Fruit fly (Drosophila melanogaster) whole organism, embryonic: ENCODE data around the gene Gdi.

Experiments used
- C15 ChIP-seq: fragments of 200-800 bp; sonication (Bioruptor generic); IDR thresholded peaks from 3 replicates; pipeline ENCODE4 v1.3.6; 2022; ENCODE audit warnings: missing biosample characterization, missing genetic modification characterization
- CG10209 ChIP-seq: fragments of 200-800 bp; sonication (Bioruptor generic); optimal IDR thresholded peaks from 3 replicates; lab custom pipeline; 2017; ENCODE audit warnings: missing biosample characterization, mild to moderate bottlenecking, missing genetic modification characterization, missing genetic modification reagents
- CG10431 ChIP-seq: fragments of 200-800 bp; sonication (Bioruptor generic); optimal IDR thresholded peaks from 3 replicates; lab custom pipeline; 2018; ENCODE audit warnings: missing biosample characterization, mild to moderate bottlenecking, missing genetic modification characterization
- CG10462 ChIP-seq: fragments of 200-800 bp; sonication (Bioruptor generic); optimal IDR thresholded peaks from 2 replicates; lab custom pipeline; 2016; ENCODE audit warnings: missing biosample characterization, missing genetic modification characterization
- CG12155 ChIP-seq: fragments of 200-800 bp; sonication (Bioruptor generic); optimal IDR thresholded peaks from 3 replicates; lab custom pipeline; 2016; ENCODE audit warnings: missing biosample characterization, missing genetic modification characterization
- CG12219 ChIP-seq: fragments of 200-800 bp; sonication (Bioruptor generic); optimal IDR thresholded peaks from 3 replicates; lab custom pipeline; 2018; ENCODE audit warnings: missing biosample characterization, mild to moderate bottlenecking, missing genetic modification characterization
- CG1233 ChIP-seq: fragments of 200-800 bp; sonication (Bioruptor generic); optimal IDR thresholded peaks from 4 replicates; lab custom pipeline; 2018; ENCODE audit warnings: missing biosample characterization, mild to moderate bottlenecking, missing genetic modification characterization
- CG13296 ChIP-seq: fragments of 200-800 bp; sonication (Bioruptor generic); optimal IDR thresholded peaks from 3 replicates; lab custom pipeline; 2018; ENCODE audit warnings: missing biosample characterization, mild to moderate bottlenecking, missing genetic modification characterization
- CG13894 ChIP-seq: fragments of 200-800 bp; sonication (Bioruptor generic); optimal IDR thresholded peaks from 3 replicates; lab custom pipeline; 2018; ENCODE audit warnings: missing biosample characterization, mild to moderate bottlenecking, missing genetic modification characterization, moderate library complexity
- CG14441 ChIP-seq: fragments of 200-800 bp; sonication (Bioruptor generic); IDR thresholded peaks from 2 replicates; pipeline ENCODE4 v1.3.6; 2022; ENCODE audit warnings: missing biosample characterization, missing genetic modification characterization
- CG15601 ChIP-seq: fragments of 200-800 bp; sonication (Bioruptor generic); optimal IDR thresholded peaks from 3 replicates; lab custom pipeline; 2019; ENCODE audit warnings: missing biosample characterization, mild to moderate bottlenecking, missing genetic modification characterization, moderate library complexity
- CG17612 ChIP-seq: fragments of 200-800 bp; sonication (Bioruptor generic); IDR thresholded peaks from 2 replicates; pipeline ENCODE4 v1.3.6; 2022; ENCODE audit warnings: missing biosample characterization, missing genetic modification characterization
- CG2889 ChIP-seq: fragments of 200-800 bp; sonication (Bioruptor generic); IDR thresholded peaks from 3 replicates; pipeline ENCODE4 v1.3.6; 2022; ENCODE audit warnings: missing biosample characterization, missing genetic modification characterization
- CG31224 ChIP-seq: fragments of 200-800 bp; sonication (Bioruptor generic); IDR thresholded peaks from 2 replicates; pipeline ENCODE4 v1.3.6; 2022; ENCODE audit warnings: missing biosample characterization, missing genetic modification characterization
- CG31388 ChIP-seq: fragments of 200-800 bp; sonication (Bioruptor generic); optimal IDR thresholded peaks from 2 replicates; lab custom pipeline; 2016; ENCODE audit warnings: missing biosample characterization, missing genetic modification characterization
- CG3726 ChIP-seq: fragments of 200-800 bp; sonication (Bioruptor generic); IDR thresholded peaks from 3 replicates; pipeline ENCODE4, ENCODE4 v1.3.6; 2022; ENCODE audit warnings: missing biosample characterization, missing genetic modification characterization
- CG3995 ChIP-seq: fragments of 200-800 bp; sonication (Bioruptor generic); optimal IDR thresholded peaks from 3 replicates; lab custom pipeline; 2016; ENCODE audit warnings: missing biosample characterization, missing genetic modification characterization
- CG7745 ChIP-seq: fragments of 200-800 bp; sonication (Bioruptor generic); optimal IDR thresholded peaks from 2 replicates; lab custom pipeline; 2018; ENCODE audit warnings: missing biosample characterization, mild to moderate bottlenecking, missing genetic modification characterization, moderate library complexity
- CG8281 ChIP-seq: fragments of 200-800 bp; sonication (Bioruptor generic); optimal IDR thresholded peaks from 2 replicates; lab custom pipeline; 2018; ENCODE audit warnings: missing biosample characterization, mild to moderate bottlenecking, missing genetic modification characterization, moderate library complexity
- CG8359 ChIP-seq: fragments of 200-800 bp; sonication (Bioruptor generic); optimal IDR thresholded peaks from 2 replicates; lab custom pipeline; 2017; ENCODE audit warnings: missing biosample characterization, mild to moderate bottlenecking, missing genetic modification characterization, borderline replicate concordance
- Dip2 ChIP-seq: fragments of 200-800 bp; sonication (Bioruptor generic); IDR thresholded peaks from 2 replicates; pipeline ENCODE4 v1.3.6; 2022; ENCODE audit warnings: missing biosample characterization, missing genetic modification characterization
- Dp ChIP-seq: fragments of 200-800 bp; sonication (Bioruptor generic); optimal IDR thresholded peaks from 2 replicates; lab custom pipeline; 2018; ENCODE audit warnings: missing biosample characterization, mild to moderate bottlenecking, missing genetic modification characterization, moderate library complexity
- Eip74EF ChIP-seq, 2 experiments: fragments of 200-800 bp in 1 of 2; fragments of >200 bp in 1 of 2; sonication (Bioruptor generic) in 1 of 2; optimal IDR thresholded peaks; 2 replicates each; lab custom pipeline; 2017 to 2019; ENCODE audit warnings: missing biosample characterization in 2 of 2, missing genetic modification characterization in 2 of 2, mild to moderate bottlenecking in 1 of 2, moderate library complexity in 1 of 2
- Fer3 ChIP-seq: fragments of 200-800 bp; sonication (Bioruptor generic); optimal IDR thresholded peaks from 2 replicates; lab custom pipeline; 2018; ENCODE audit warnings: missing biosample characterization, mild to moderate bottlenecking, missing genetic modification characterization, moderate library complexity
- HLH4C ChIP-seq: fragments of 200-800 bp; sonication (Bioruptor generic); IDR thresholded peaks from 3 replicates; pipeline ENCODE4 v1.3.6; 2022; ENCODE audit warnings: missing biosample characterization, missing genetic modification characterization; ENCODE audit not compliant: partially characterized antibody
- Hand ChIP-seq: fragments of 200-800 bp; sonication (Bioruptor generic); optimal IDR thresholded peaks from 2 replicates; lab custom pipeline; 2017; ENCODE audit warnings: mild to moderate bottlenecking, missing biosample characterization, missing genetic modification reagents, missing genetic modification characterization
- MBD-R2 ChIP-seq: fragments of 200-800 bp; sonication (Bioruptor generic); IDR thresholded peaks from 2 replicates; pipeline ENCODE4 v1.3.6; 2022; ENCODE audit warnings: missing biosample characterization, missing genetic modification characterization
- NfI ChIP-seq: fragments of 200-800 bp; sonication (Bioruptor generic); optimal IDR thresholded peaks from 3 replicates; lab custom pipeline; 2018; ENCODE audit warnings: missing biosample characterization, mild to moderate bottlenecking, missing genetic modification characterization, moderate library complexity
- Oaz ChIP-seq: fragments of 200-800 bp; sonication (Bioruptor generic); IDR thresholded peaks from 2 replicates; pipeline ENCODE4 v1.3.6; 2022; ENCODE audit warnings: missing biosample characterization, missing genetic modification characterization
- Rx ChIP-seq: fragments of 200-800 bp; sonication (Bioruptor generic); IDR thresholded peaks from 2 replicates; pipeline ENCODE4 v1.3.6; 2022; ENCODE audit warnings: missing biosample characterization, missing genetic modification characterization
- Sin3A ChIP-seq: fragments of >200 bp; optimal IDR thresholded peaks from 2 replicates; lab custom pipeline; 2018
- chinmo ChIP-seq: fragments of 200-800 bp; sonication (Bioruptor generic); IDR thresholded peaks from 4 replicates; pipeline ENCODE4 v1.3.6; 2022; ENCODE audit warnings: missing biosample characterization, missing genetic modification characterization; ENCODE audit not compliant: partially characterized antibody
- emc ChIP-seq: fragments of 200-800 bp; sonication (Bioruptor generic); optimal IDR thresholded peaks from 2 replicates; lab custom pipeline; 2016; ENCODE audit warnings: missing biosample characterization, missing genetic modification characterization
- fru ChIP-seq: fragments of >200 bp; optimal IDR thresholded peaks from 2 replicates; lab custom pipeline; 2017
- gfzf ChIP-seq: fragments of 200-800 bp; sonication (Bioruptor generic); optimal IDR thresholded peaks from 2 replicates; lab custom pipeline; 2016; ENCODE audit warnings: missing biosample characterization, mild to moderate bottlenecking, missing genetic modification characterization, moderate library complexity
- hb ChIP-seq: fragments of 200-800 bp; sonication (Bioruptor generic); IDR thresholded peaks from 3 replicates; pipeline ENCODE4 v1.3.6; 2022; ENCODE audit warnings: missing biosample characterization, missing genetic modification characterization; ENCODE audit not compliant: partially characterized antibody
- hbn ChIP-seq: fragments of 200-800 bp; sonication (Bioruptor generic); IDR thresholded peaks from 2 replicates; pipeline ENCODE4 v1.3.6; 2022; ENCODE audit warnings: missing biosample characterization, missing genetic modification characterization; ENCODE audit not compliant: partially characterized antibody
- ind ChIP-seq: fragments of 200-800 bp; sonication (Bioruptor generic); optimal IDR thresholded peaks from 3 replicates; lab custom pipeline; 2016; ENCODE audit warnings: missing biosample characterization, missing genetic modification characterization
- jing ChIP-seq: fragments of 200-800 bp; sonication (Bioruptor generic); optimal IDR thresholded peaks from 2 replicates; lab custom pipeline; 2018; ENCODE audit warnings: missing biosample characterization, mild to moderate bottlenecking, missing genetic modification characterization
- kni ChIP-seq: fragments of 200-800 bp; sonication (Bioruptor generic); optimal IDR thresholded peaks from 3 replicates; lab custom pipeline; 2017; ENCODE audit warnings: mild to moderate bottlenecking, missing biosample characterization, missing genetic modification reagents, missing genetic modification characterization
- pros ChIP-seq: fragments of 200-800 bp; sonication (Bioruptor generic); optimal IDR thresholded peaks from 3 replicates; lab custom pipeline; 2019; ENCODE audit warnings: missing biosample characterization, mild to moderate bottlenecking, missing genetic modification characterization, moderate library complexity
- sd ChIP-seq: fragments of 200-800 bp; sonication (Bioruptor generic); optimal IDR thresholded peaks from 3 replicates; lab custom pipeline; 2018; ENCODE audit warnings: missing biosample characterization, mild to moderate bottlenecking, missing genetic modification characterization, moderate library complexity
- sim ChIP-seq: fragments of 200-800 bp; sonication (Bioruptor generic); IDR thresholded peaks from 2 replicates; pipeline ENCODE4 v1.3.6; 2022; ENCODE audit warnings: missing biosample characterization, missing genetic modification characterization
- sna ChIP-seq: fragments of 200-800 bp; sonication (Bioruptor generic); IDR thresholded peaks from 2 replicates; pipeline ENCODE4 v1.3.6; 2022; ENCODE audit warnings: missing biosample characterization, missing genetic modification characterization; ENCODE audit not compliant: partially characterized antibody
- sr ChIP-seq: fragments of 200-800 bp; sonication (Bioruptor generic); IDR thresholded peaks from 3 replicates; pipeline ENCODE4 v1.3.6; 2022; ENCODE audit warnings: missing biosample characterization, missing genetic modification characterization
- stc ChIP-seq: fragments of 200-800 bp; sonication (Bioruptor generic); IDR thresholded peaks from 2 replicates; pipeline ENCODE4 v1.3.6; 2022; ENCODE audit warnings: missing biosample characterization, missing genetic modification characterization
- trem ChIP-seq: fragments of 200-800 bp; optimal IDR thresholded peaks from 3 replicates; lab custom pipeline; 2019; ENCODE audit warnings: missing biosample characterization, mild to moderate bottlenecking, missing genetic modification characterization, moderate library complexity
- tup ChIP-seq: fragments of 200-800 bp; sonication (Bioruptor generic); optimal IDR thresholded peaks from 2 replicates; lab custom pipeline; 2016; ENCODE audit warnings: missing biosample characterization, mild to moderate bottlenecking, missing genetic modification characterization, moderate library complexity
- tx ChIP-seq: fragments of 200-800 bp; sonication (Bioruptor generic); optimal IDR thresholded peaks from 2 replicates; lab custom pipeline; 2016; ENCODE audit warnings: missing biosample characterization, missing genetic modification characterization
- vvl ChIP-seq: fragments of 200-800 bp; sonication (Bioruptor generic); IDR thresholded peaks from 2 replicates; pipeline ENCODE4 v1.3.6; 2022; ENCODE audit warnings: missing biosample characterization, missing genetic modification characterization
- zfh1 ChIP-seq: fragments of 200-800 bp; sonication (Bioruptor generic); IDR thresholded peaks from 3 replicates; pipeline ENCODE4 v1.3.6; 2022; ENCODE audit warnings: missing biosample characterization, missing genetic modification characterization

Gene Gdi

dm6 chr2L:9490788-9491187 is 3.9 kb downstream of the Gdi start (continued):
- TF ChIP-seq kni (GFP tag; lab: Kevin White, UChicago): no peak
- TF ChIP-seq CG3995 (GFP tag; lab: Kevin White, UChicago): peak; percentile 33
- TF ChIP-seq C15 (GFP tag; lab: Robert Waterston, UW): 0 out of 3 replicates have a peak, but pooled peaks have one; percentile 11
- no peak for TF ChIP-seq CG10462 (GFP tag; lab: Kevin White, UChicago)
- no peak for TF ChIP-seq Dip2 (GFP tag; lab: Robert Waterston, UW)
- peak; percentile 62; the same call in 1 of the 2 replicates for TF ChIP-seq MBD-R2 (GFP tag; lab: Robert Waterston, UW)
- TF ChIP-seq CG15601 (tag; lab: Kevin White, UChicago): no peak
- peak; percentile 42; the same call in 1 of the 2 replicates for TF ChIP-seq sim (GFP tag; lab: Robert Waterston, UW)
- no peak for TF ChIP-seq gfzf (GFP tag; lab: Kevin White, UChicago)
- TF ChIP-seq CG10209 (GFP tag; lab: Kevin White, UChicago): peak; percentile 33
- no peak for TF ChIP-seq CG31388 (GFP tag; lab: Kevin White, UChicago)
- TF ChIP-seq CG1233: peak; percentile 70
- TF ChIP-seq CG12155: no peak
- TF ChIP-seq Sin3A (lab: Kevin White, UChicago): no peak
- peak; percentile 24 for TF ChIP-seq jing
- no peak for TF ChIP-seq sna
- no peak for TF ChIP-seq CG17612 (GFP tag; lab: Robert Waterston, UW)
- TF ChIP-seq ind (GFP tag; lab: Kevin White, UChicago): peak; percentile 27
- peak; percentile 11 for TF ChIP-seq trem (tag; lab: Kevin White, UChicago)
- peak; percentile 56; the same call in 1 of the 3 replicates for TF ChIP-seq sr
- TF ChIP-seq CG8281 (tag; lab: Kevin White, UChicago): peak; percentile 4
- TF ChIP-seq Rx: peak; percentile 39
- peak; percentile 14 for TF ChIP-seq emc (GFP tag; lab: Kevin White, UChicago)
- no peak for TF ChIP-seq CG7745 (tag; lab: Kevin White, UChicago)
- no peak for TF ChIP-seq hb (GFP tag; lab: Robert Waterston, UW)
- TF ChIP-seq fru: no peak
- TF ChIP-seq NfI: peak; percentile 90
- TF ChIP-seq pros (GFP tag; lab: Kevin White, UChicago): no peak
- peak; percentile 64 for TF ChIP-seq CG14441 (GFP tag; lab: Robert Waterston, UW)
- TF ChIP-seq sd: no peak
- no peak for TF ChIP-seq CG10431
- peak; percentile 49; the same call in 1 of the 2 replicates for TF ChIP-seq CG31224 (GFP tag; lab: Robert Waterston, UW)
- no peak for TF ChIP-seq CG2889 (GFP tag; lab: Robert Waterston, UW)
- no peak for TF ChIP-seq Hand
- TF ChIP-seq Fer3: peak; percentile 70
- no peak for TF ChIP-seq tup (GFP tag; lab: Kevin White, UChicago)
- peak; percentile 30; the same call in 1 of the 2 replicates for TF ChIP-seq Oaz
- TF ChIP-seq vvl (GFP tag; lab: Robert Waterston, UW): peak; percentile 74
- TF ChIP-seq Eip74EF (GFP tag; optimal IDR thresholded peaks at IDR 0.05; lab: Kevin White, UChicago): peak in 1 of 2 experiments; percentile 30
- TF ChIP-seq CG8359: no peak
- TF ChIP-seq CG13296 (GFP tag; lab: Kevin White, UChicago): peak; percentile 84
- TF ChIP-seq tx: no peak
- TF ChIP-seq stc (GFP tag; lab: Robert Waterston, UW): peak; percentile 59
- TF ChIP-seq CG12219 (GFP tag; lab: Kevin White, UChicago): no peak
- no peak for TF ChIP-seq hbn (GFP tag; lab: Robert Waterston, UW)
- TF ChIP-seq HLH4C: no peak
- peak; percentile 58 for TF ChIP-seq Dp (GFP tag; lab: Kevin White, UChicago)
- TF ChIP-seq chinmo (GFP tag; lab: Robert Waterston, UW): no peak
- TF ChIP-seq CG3726 (GFP tag; lab: Robert Waterston, UW): 0 out of 3 replicates have a peak, but pooled peaks have one; percentile 45
- peak; percentile 73 for TF ChIP-seq CG13894
- peak; percentile 69; the same call in 2 of the 3 replicates for TF ChIP-seq zfh1 (GFP tag; lab: Robert Waterston, UW)
